Worm (Caenorhabditis elegans) whole organism, young adult: ENCODE measurements around the gene K05F6.10.

Experiments
- B0019.2 ChIP-seq: fragments of 200-800 bp; sonication (Bioruptor generic); conservative IDR thresholded peaks from 2 replicates; pipeline ENCODE4 v1.3.6; 2022; ENCODE audit warnings: missing genetic modification reagents, missing genetic modification characterization, missing compliant biosample characterization
- F10E7.11 ChIP-seq: sonication (generic microtip); optimal IDR thresholded peaks from 2 replicates; lab custom pipeline; 2017; ENCODE audit warnings: mild to moderate bottlenecking, missing genetic modification characterization, moderate library complexity, missing compliant biosample characterization
- Y53F4B.3 ChIP-seq: fragments of 200-800 bp; sonication (Bioruptor generic); IDR thresholded peaks from 2 replicates; pipeline ENCODE4 v1.3.6; 2022; ENCODE audit warnings: missing genetic modification reagents, missing genetic modification characterization, missing compliant biosample characterization
- ZK185.1 ChIP-seq: sonication (generic microtip); optimal IDR thresholded peaks from 2 replicates; lab custom pipeline; 2016; ENCODE audit warnings: mild to moderate bottlenecking, missing genetic modification characterization, missing compliant biosample characterization; ENCODE audit not compliant: poor library complexity, severe bottlenecking
- aptf-3 ChIP-seq: fragments of 200-800 bp; sonication (Bioruptor generic); IDR thresholded peaks from 2 replicates; pipeline ENCODE4 v1.3.6; 2022; ENCODE audit warnings: missing genetic modification characterization, missing compliant biosample characterization
- bed-1 ChIP-seq: fragments of 200-800 bp; sonication (Bioruptor generic); IDR thresholded peaks from 2 replicates; pipeline ENCODE4 v1.3.6; 2022; ENCODE audit warnings: missing genetic modification reagents, missing genetic modification characterization, missing compliant biosample characterization
- bed-2 ChIP-seq: fragments of 200-800 bp; sonication (Bioruptor generic); IDR thresholded peaks from 2 replicates; pipeline ENCODE4 v1.3.6; 2022; ENCODE audit warnings: missing genetic modification reagents, missing genetic modification characterization, missing compliant biosample characterization
- ceh-40 ChIP-seq: fragments of 200-800 bp; sonication (Bioruptor generic); IDR thresholded peaks from 2 replicates; pipeline ENCODE4 v1.3.6; 2022; ENCODE audit warnings: missing genetic modification characterization, missing compliant biosample characterization
- ceh-58 ChIP-seq: fragments of 200-800 bp; sonication (Bioruptor generic); IDR thresholded peaks from 2 replicates; pipeline ENCODE4 v1.3.6; 2022; ENCODE audit warnings: missing genetic modification characterization, missing compliant biosample characterization
- ets-4 ChIP-seq: fragments of 200-800 bp; sonication (Bioruptor generic); optimal IDR thresholded peaks from 2 replicates; lab custom pipeline; 2018; ENCODE audit warnings: mild to moderate bottlenecking, missing genetic modification characterization, missing compliant biosample characterization
- hmg-1.2 ChIP-seq: fragments of 200-800 bp; sonication (Bioruptor generic); IDR thresholded peaks from 2 replicates; pipeline ENCODE4 v1.3.6; 2022; ENCODE audit warnings: missing genetic modification reagents, missing genetic modification characterization, missing compliant biosample characterization
- hmg-20 ChIP-seq: fragments of 200-800 bp; sonication (Bioruptor generic); IDR thresholded peaks from 2 replicates; pipeline ENCODE4 v1.3.6; 2022; ENCODE audit warnings: missing genetic modification reagents, missing genetic modification characterization, missing compliant biosample characterization
- madf-3 ChIP-seq: fragments of 200-800 bp; sonication (Bioruptor generic); IDR thresholded peaks from 2 replicates; pipeline ENCODE4 v1.3.6; 2022; ENCODE audit warnings: missing genetic modification reagents, missing genetic modification characterization, missing compliant biosample characterization
- mcd-1 ChIP-seq: fragments of 200-800 bp; sonication (Bioruptor generic); IDR thresholded peaks from 2 replicates; pipeline ENCODE4 v1.3.6; 2022; ENCODE audit warnings: missing genetic modification reagents, missing genetic modification characterization, missing compliant biosample characterization
- nfya-1 ChIP-seq: sonication (generic microtip); optimal IDR thresholded peaks from 2 replicates; lab custom pipeline; 2017; ENCODE audit warnings: antibody characterized with exemption, missing compliant biosample characterization, missing genetic modification characterization, borderline replicate concordance; ENCODE audit not compliant: insufficient read depth
- nhr-120 ChIP-seq: fragments of 200-800 bp; sonication (Bioruptor generic); IDR thresholded peaks from 2 replicates; pipeline ENCODE4 v1.3.6; 2022; ENCODE audit warnings: missing genetic modification characterization, missing compliant biosample characterization
- pbrm-1 ChIP-seq: fragments of 200-800 bp; sonication (Bioruptor generic); IDR thresholded peaks from 2 replicates; pipeline ENCODE4 v1.3.6; 2022; ENCODE audit warnings: missing genetic modification reagents, missing genetic modification characterization, missing compliant biosample characterization
- pha-4 ChIP-seq: fragments of 150-350 bp; sonication (generic microtip); optimal IDR thresholded peaks from 2 replicates; lab custom pipeline; 2014; ENCODE audit warnings: missing biosample characterization, missing genetic modification reagents, missing genetic modification characterization
- rpc-1 ChIP-seq, 2 experiments: fragments of 150-350 bp in 1 of 2; sonication (generic microtip) in 1 of 2; optimal IDR thresholded peaks; 2 replicates each; lab custom pipeline; 2014 to 2018; ENCODE audit warnings: missing biosample characterization in 1 of 2, missing genetic modification characterization in 1 of 2, missing genetic modification reagents in 1 of 2, missing genotype in 1 of 2
- sea-2 ChIP-seq: fragments of 200-800 bp; sonication (Bioruptor generic); IDR thresholded peaks from 2 replicates; pipeline ENCODE4 v1.3.6; 2022; ENCODE audit warnings: missing genetic modification characterization, missing compliant biosample characterization
- xnd-1 ChIP-seq: sonication (generic microtip); optimal IDR thresholded peaks from 2 replicates; lab custom pipeline; 2016; ENCODE audit warnings: missing genotype, missing genetic modification reagents, missing genetic modification characterization, missing compliant biosample characterization

The K05F6.10 gene

ce11 chrII:1537321-1537720, 38.6 kb downstream of the K05F6.10 start, which contains the start of gene fbxb-42:
Gene fbxb-42 (plus strand): TSS chrII:1537621.
- no peak for TF ChIP-seq aptf-3
- TF ChIP-seq ceh-40 = no peak
- no peak for TF ChIP-seq F10E7.11 (tag; lab: Kevin White, UChicago)
- no peak for TF ChIP-seq hmg-1.2
- no peak for TF ChIP-seq ets-4 (GFP tag; lab: Kevin White, UChicago)

ce11 chrII:1535931-1536330, 40.0 kb downstream of the K05F6.10 start, which contains the start of gene fbxb-43:
Gene fbxb-43 (plus strand): TSS chrII:1536231.
- TF ChIP-seq B0019.2 (no peak), sea-2 (GFP tag; lab: Robert Waterston, UW) (no peak), Y53F4B.3 (GFP tag; lab: Robert Waterston, UW) (no peak), hmg-20 (GFP tag; lab: Robert Waterston, UW) (no peak), xnd-1 (tag; lab: Kevin White, UChicago) (no peak), madf-3 (GFP tag; lab: Robert Waterston, UW) (no peak), ceh-58 (GFP tag; lab: Robert Waterston, UW) (no peak), bed-2 (no peak)

- no peak for TF ChIP-seq mcd-1 (GFP tag; lab: Robert Waterston, UW)
- no peak for TF ChIP-seq nhr-120 (GFP tag; lab: Robert Waterston, UW)
- no peak for TF ChIP-seq xnd-1 (tag; lab: Kevin White, UChicago)
- TF ChIP-seq ZK185.1 (tag; lab: Kevin White, UChicago) = no peak
- no peak for TF ChIP-seq rpc-1 (optimal IDR thresholded peaks at IDR 0.05; lab: Kevin White, UChicago)
- TF ChIP-seq rpc-1 (tag; optimal IDR thresholded peaks at IDR 0.05; lab: Kevin White, UChicago) = no peak
- no peak for TF ChIP-seq ets-4 (GFP tag; lab: Kevin White, UChicago)
- TF ChIP-seq bed-1 (GFP tag; lab: Robert Waterston, UW) = no peak
Measured at ce11 chrII:1529057-1529456, 46.9 kb downstream of the K05F6.10 start, which contains the start of gene Y51H7BR.4. Gene Y51H7BR.4 (plus strand): TSS chrII:1529357.

ce11 chrII:1525498-1525897, 50.4 kb downstream of the K05F6.10 start, which contains the start of gene Y51H7BR.7:
Gene Y51H7BR.7 (minus strand): TSS chrII:1525598.
- no peak for TF ChIP-seq pha-4 (tag; lab: Kevin White, UChicago)
- no peak for TF ChIP-seq nfya-1 (tag; lab: Kevin White, UChicago)
- TF ChIP-seq pbrm-1 (GFP tag; lab: Robert Waterston, UW) = no peak
